Worm (Caenorhabditis elegans) whole organism, L1 larva: ENCODE measurements around the gene Y55D9A.2.

Source experiments
- C16A3.4 ChIP-seq: fragments of 150-350 bp; optimal IDR thresholded peaks from 2 replicates; lab custom pipeline; 2014; ENCODE audit warnings: missing biosample characterization, missing genetic modification characterization
- Y116A8C.19 ChIP-seq: sonication (generic microtip); optimal IDR thresholded peaks from 2 replicates; lab custom pipeline; 2016; ENCODE audit warnings: missing compliant biosample characterization, missing genetic modification characterization, borderline replicate concordance
- blmp-1 ChIP-seq: fragments of 150-350 bp; optimal IDR thresholded peaks from 2 replicates; lab custom pipeline; 2014; ENCODE audit warnings: missing biosample characterization, missing genetic modification characterization
- ceh-63 ChIP-seq: fragments of 200-800 bp; sonication (Bioruptor generic); optimal IDR thresholded peaks from 2 replicates; lab custom pipeline; 2018; ENCODE audit warnings: mild to moderate bottlenecking, missing genetic modification characterization, missing compliant biosample characterization
- ceh-8 ChIP-seq: fragments of 200-800 bp; sonication (Bioruptor generic); optimal IDR thresholded peaks from 2 replicates; lab custom pipeline; 2018; ENCODE audit warnings: mild to moderate bottlenecking, missing genetic modification characterization, moderate library complexity, missing compliant biosample characterization
- dpl-1 ChIP-seq, 3 experiments: fragments of 150-350 bp in 2 of 3; sonication (generic microtip) in 1 of 3; optimal IDR thresholded peaks; 2 replicates each; lab custom pipeline; 2014 to 2017; ENCODE audit warnings: missing biosample characterization in 3 of 3, missing genetic modification characterization in 3 of 3, missing genetic modification reagents in 3 of 3
- efl-1 ChIP-seq, 4 experiments: fragments of 150-350 bp; optimal IDR thresholded peaks in 3 of 4; peaks in 1 of 4; 1 replicate in 1 of 4; 2 replicates in 3 of 4; lab custom pipeline; 2014; ENCODE audit warnings: missing biosample characterization in 2 of 4, missing genetic modification characterization in 2 of 4, missing genetic modification reagents in 2 of 4
- efl-3 ChIP-seq: fragments of 200-800 bp; sonication (Bioruptor generic); optimal IDR thresholded peaks from 2 replicates; lab custom pipeline; 2018; ENCODE audit warnings: mild to moderate bottlenecking, missing genetic modification characterization, missing compliant biosample characterization
- egl-13 ChIP-seq: sonication (generic microtip); optimal IDR thresholded peaks from 2 replicates; lab custom pipeline; 2016; ENCODE audit warnings: missing genotype, missing genetic modification reagents, missing genetic modification characterization, missing compliant biosample characterization
- egl-27 ChIP-seq, 2 experiments: fragments of 150-350 bp in 1 of 2; sonication (generic microtip); optimal IDR thresholded peaks; 3 replicates each; lab custom pipeline; 2017 to 2018; ENCODE audit warnings: missing biosample characterization in 2 of 2, missing genetic modification characterization in 2 of 2, missing genetic modification reagents in 2 of 2
- elt-3 ChIP-seq, 6 experiments: fragments of 150-350 bp in 1 of 6; sonication (generic microtip); optimal IDR thresholded peaks; 2 replicates each; lab custom pipeline; 2017 to 2018; ENCODE audit warnings: missing biosample characterization in 6 of 6, missing genetic modification characterization in 6 of 6, inconsistent platforms in 1 of 6
- ets-5 ChIP-seq: fragments of 200-800 bp; sonication (Bioruptor generic); IDR thresholded peaks from 2 replicates; pipeline ENCODE4 v1.3.6; 2022; ENCODE audit warnings: missing genetic modification characterization, missing compliant biosample characterization
- fkh-10 ChIP-seq: sonication (generic microtip); optimal IDR thresholded peaks from 2 replicates; lab custom pipeline; 2017; ENCODE audit warnings: missing biosample characterization, missing genetic modification reagents, missing genetic modification characterization
- fkh-4 ChIP-seq: sonication (generic microtip); optimal IDR thresholded peaks from 2 replicates; lab custom pipeline; 2016; ENCODE audit warnings: missing compliant biosample characterization, missing genetic modification characterization, borderline replicate concordance
- fkh-8 ChIP-seq: sonication (generic microtip); optimal IDR thresholded peaks from 2 replicates; lab custom pipeline; 2016; ENCODE audit warnings: mild to moderate bottlenecking, missing genetic modification characterization, missing compliant biosample characterization
- grh-1 ChIP-seq: fragments of 200-800 bp; sonication (Bioruptor generic); IDR thresholded peaks from 2 replicates; pipeline ENCODE4 v1.3.6; 2022; ENCODE audit warnings: missing genetic modification reagents, missing genetic modification characterization, missing compliant biosample characterization
- hlh-17 ChIP-seq: fragments of 200-800 bp; sonication (Bioruptor generic); optimal IDR thresholded peaks from 2 replicates; lab custom pipeline; 2018; ENCODE audit warnings: missing genetic modification characterization, mild to moderate bottlenecking, missing compliant biosample characterization, moderate library complexity, borderline replicate concordance
- hlh-4 ChIP-seq: sonication (generic microtip); optimal IDR thresholded peaks from 2 replicates; lab custom pipeline; 2016; ENCODE audit warnings: mild to moderate bottlenecking, missing genetic modification characterization, missing compliant biosample characterization
- hpl-2 ChIP-seq: fragments of 150-350 bp; optimal IDR thresholded peaks from 2 replicates; lab custom pipeline; 2014; ENCODE audit warnings: missing biosample characterization, missing genetic modification reagents, missing genetic modification characterization
- lin-15B ChIP-seq: fragments of 150-350 bp; sonication (generic microtip); optimal IDR thresholded peaks from 3 replicates; lab custom pipeline; 2014; ENCODE audit warnings: missing biosample characterization, missing genetic modification characterization
- lir-3 ChIP-seq: sonication (generic microtip); optimal IDR thresholded peaks from 2 replicates; lab custom pipeline; 2016; ENCODE audit warnings: mild to moderate bottlenecking, missing genetic modification characterization, moderate library complexity, missing compliant biosample characterization; ENCODE audit not compliant: poor library complexity
- mab-9 ChIP-seq: fragments of 200-800 bp; sonication (Bioruptor generic); IDR thresholded peaks from 2 replicates; pipeline ENCODE4 v1.3.6; 2022; ENCODE audit warnings: missing genetic modification reagents, missing genetic modification characterization, missing compliant biosample characterization
- mdl-1 ChIP-seq, 2 experiments: fragments of 150-350 bp; optimal IDR thresholded peaks; 2 replicates each; lab custom pipeline; 2014 to 2017; ENCODE audit warnings: missing biosample characterization in 2 of 2, missing genetic modification characterization in 2 of 2, inconsistent platforms in 1 of 2
- mef-2 ChIP-seq: fragments of 150-350 bp; optimal IDR thresholded peaks from 2 replicates; lab custom pipeline; 2014; ENCODE audit warnings: missing biosample characterization, missing genetic modification characterization
- mep-1 ChIP-seq: fragments of 150-350 bp; optimal IDR thresholded peaks from 2 replicates; lab custom pipeline; 2014; ENCODE audit warnings: missing biosample characterization, missing genetic modification characterization
- nhr-11 ChIP-seq: fragments of 150-350 bp; optimal IDR thresholded peaks from 2 replicates; lab custom pipeline; 2014; ENCODE audit warnings: missing biosample characterization, missing genetic modification characterization
- nhr-12 ChIP-seq: sonication (generic microtip); optimal IDR thresholded peaks from 2 replicates; lab custom pipeline; 2017; ENCODE audit warnings: missing biosample characterization, missing genetic modification characterization
- nhr-20 ChIP-seq: sonication (generic microtip); optimal IDR thresholded peaks from 2 replicates; lab custom pipeline; 2016; ENCODE audit warnings: mild to moderate bottlenecking, missing genetic modification characterization, missing compliant biosample characterization
- nhr-237 ChIP-seq: fragments of 150-350 bp; optimal IDR thresholded peaks from 2 replicates; lab custom pipeline; 2014; ENCODE audit warnings: missing biosample characterization, missing genetic modification characterization
- nhr-47 ChIP-seq: sonication (generic microtip); optimal IDR thresholded peaks from 2 replicates; lab custom pipeline; 2016; ENCODE audit warnings: mild to moderate bottlenecking, missing genetic modification characterization, moderate library complexity, missing compliant biosample characterization
- nhr-76 ChIP-seq: sonication (generic microtip); optimal IDR thresholded peaks from 2 replicates; lab custom pipeline; 2017; ENCODE audit warnings: missing biosample characterization, missing genetic modification characterization
- pax-3 ChIP-seq: fragments of 200-800 bp; sonication (Bioruptor generic); optimal IDR thresholded peaks from 2 replicates; lab custom pipeline; 2018; ENCODE audit warnings: mild to moderate bottlenecking, missing genetic modification characterization, moderate library complexity, missing compliant biosample characterization
- rnt-1 ChIP-seq: sonication (generic microtip); optimal IDR thresholded peaks from 2 replicates; lab custom pipeline; 2016; ENCODE audit warnings: mild to moderate bottlenecking, missing genetic modification characterization, moderate library complexity, missing compliant biosample characterization
- skn-1 ChIP-seq: fragments of 150-350 bp; optimal IDR thresholded peaks from 2 replicates; lab custom pipeline; 2014; ENCODE audit warnings: missing biosample characterization, missing genetic modification characterization
- snpc-4 ChIP-seq: fragments of 150-350 bp; optimal IDR thresholded peaks from 2 replicates; lab custom pipeline; 2014; ENCODE audit warnings: missing biosample characterization, missing genetic modification characterization
- sox-4 ChIP-seq: sonication (generic microtip); optimal IDR thresholded peaks from 2 replicates; lab custom pipeline; 2016; ENCODE audit warnings: missing genetic modification characterization, missing compliant biosample characterization
- swsn-7 ChIP-seq: sonication (generic microtip); optimal IDR thresholded peaks from 2 replicates; lab custom pipeline; 2016; ENCODE audit warnings: missing genetic modification characterization, missing compliant biosample characterization
- tbx-2 ChIP-seq: sonication (generic microtip); optimal IDR thresholded peaks from 2 replicates; lab custom pipeline; 2016; ENCODE audit warnings: missing genetic modification characterization, missing compliant biosample characterization
- unc-130 ChIP-seq: fragments of 150-350 bp; optimal IDR thresholded peaks from 2 replicates; lab custom pipeline; 2017; ENCODE audit warnings: missing biosample characterization, missing genetic modification characterization, inconsistent platforms
- unc-30 ChIP-seq: sonication (generic microtip); optimal IDR thresholded peaks from 2 replicates; lab custom pipeline; 2017; ENCODE audit warnings: missing biosample characterization, missing genetic modification characterization
- unc-62 ChIP-seq: fragments of 150-350 bp; optimal IDR thresholded peaks from 2 replicates; lab custom pipeline; 2014; ENCODE audit warnings: missing biosample characterization, missing genetic modification reagents, missing genetic modification characterization
- unc-86 ChIP-seq: sonication (generic microtip); optimal IDR thresholded peaks from 2 replicates; lab custom pipeline; 2016; ENCODE audit warnings: missing genetic modification characterization, missing compliant biosample characterization
- vab-15 ChIP-seq: sonication (generic microtip); optimal IDR thresholded peaks from 2 replicates; lab custom pipeline; 2017; ENCODE audit warnings: missing genotype, mild to moderate bottlenecking, missing genetic modification characterization, missing compliant biosample characterization
- xbp-1 ChIP-seq: sonication (generic microtip); optimal IDR thresholded peaks from 2 replicates; lab custom pipeline; 2016; ENCODE audit warnings: missing genetic modification characterization, missing compliant biosample characterization
- zag-1 ChIP-seq: fragments of 150-350 bp; optimal IDR thresholded peaks from 2 replicates; lab custom pipeline; 2014; ENCODE audit warnings: missing biosample characterization, missing genetic modification characterization
- ztf-4 ChIP-seq: fragments of 150-350 bp; optimal IDR thresholded peaks from 2 replicates; lab custom pipeline; 2014; ENCODE audit warnings: missing biosample characterization, missing genetic modification characterization

Y55D9A.2 gene

ce11 chrIV:12594574-12594973, 10.7 kb downstream of the Y55D9A.2 start (continued):
- TF ChIP-seq fkh-4 (no peak), efl-3 (GFP tag; lab: Kevin White, UChicago) (no peak), hlh-17 (GFP tag; lab: Kevin White, UChicago) (no peak), nhr-47 (tag; lab: Kevin White, UChicago) (peak; percentile 87), hpl-2 (no peak), pax-3 (peak; percentile 33), mdl-1 (tag; optimal IDR thresholded peaks at IDR 0.05; lab: Kevin White, UChicago) (peak in 1 of 2 experiments; percentile 83), ceh-8 (peak; percentile 77), unc-30 (tag; lab: Kevin White, UChicago) (no peak), fkh-8 (tag; lab: Kevin White, UChicago) (peak; percentile 80), ceh-63 (GFP tag; lab: Kevin White, UChicago) (peak; percentile 1), xbp-1 (tag; lab: Kevin White, UChicago) (peak; percentile 70), unc-130 (tag; lab: Kevin White, UChicago) (no peak), Y116A8C.19 (tag; lab: Kevin White, UChicago) (no peak), mep-1 (tag; lab: Kevin White, UChicago) (peak; percentile 50), nhr-237 (no peak), tbx-2 (tag; lab: Kevin White, UChicago) (peak; percentile 83), unc-86 (tag; lab: Kevin White, UChicago) (peak; percentile 76), zag-1 (tag; lab: Kevin White, UChicago) (no peak), nhr-11 (no peak), lir-3 (tag; lab: Kevin White, UChicago) (peak; percentile 61), rnt-1 (peak; percentile 93), unc-62 (GFP tag; lab: Kevin White, UChicago) (no peak), ets-5 (GFP tag; lab: Robert Waterston, UW) (no peak), dpl-1 (GFP tag; optimal IDR thresholded peaks at IDR 0.05; lab: Kevin White, UChicago) (peak; percentile 27 to 67 (median 53)), egl-27 (tag; optimal IDR thresholded peaks at IDR 0.05; lab: Kevin White, UChicago) (no peak), skn-1 (tag; lab: Kevin White, UChicago) (peak; percentile 72), sox-4 (tag; lab: Kevin White, UChicago) (peak; percentile 56), lin-15B (no peak), nhr-20 (tag; lab: Kevin White, UChicago) (peak; percentile 86), snpc-4 (peak; percentile 42), mef-2 (tag; lab: Kevin White, UChicago) (peak; percentile 52), nhr-76 (no peak), swsn-7 (tag; lab: Kevin White, UChicago) (peak; percentile 83), fkh-10 (peak; percentile 33), grh-1 (GFP tag; lab: Robert Waterston, UW) (no peak), hlh-4 (tag; lab: Kevin White, UChicago) (no peak), vab-15 (tag; lab: Kevin White, UChicago) (peak; percentile 59), elt-3 (tag; optimal IDR thresholded peaks at IDR 0.05; lab: Kevin White, UChicago) (peak in 2 of 6 experiments; percentile 1 to 21), egl-13 (tag; lab: Kevin White, UChicago) (peak; percentile 73), nhr-12 (no peak), mab-9 (GFP tag; lab: Robert Waterston, UW) (0 out of 2 replicates have a peak, but pooled peaks have one; percentile 17), ztf-4 (tag; lab: Kevin White, UChicago) (no peak)

DNA sequence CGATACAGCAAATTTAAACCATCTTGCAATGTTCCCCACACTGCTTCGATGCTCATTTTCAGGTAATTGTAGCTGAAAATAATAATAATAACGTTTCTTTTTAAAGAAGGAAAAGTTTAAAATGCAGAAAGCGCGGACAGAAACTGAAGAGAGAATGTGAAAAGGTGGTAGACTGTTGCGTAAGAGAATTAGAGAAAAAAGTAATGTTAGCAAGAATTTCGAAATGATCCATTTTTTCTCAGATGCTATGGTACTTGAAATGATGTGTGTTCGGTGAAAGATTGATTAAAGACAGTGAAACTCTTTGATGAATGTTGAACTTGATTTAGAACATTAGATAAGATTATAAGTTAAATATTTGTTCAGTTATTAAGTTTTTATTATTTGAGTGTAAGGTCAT, 14.9 kb downstream of the Y55D9A.2 start, which contains the start of gene cul-6:
TSS of gene cul-6 (minus strand) at position 79 of the 400 bp plus-strand sequence.
- TF ChIP-seq efl-1 (optimal IDR thresholded peaks at IDR 0.05; lab: Kevin White, UChicago) (no peak), efl-1 (GFP tag; optimal IDR thresholded peaks at IDR 0.05 in 1 of 2; lab: Kevin White, UChicago) (peak in 1 of 2 experiments; percentile 74), swsn-7 (tag; lab: Kevin White, UChicago) (no peak), C16A3.4 (tag; lab: Kevin White, UChicago) (no peak), blmp-1 (no peak), xbp-1 (tag; lab: Kevin White, UChicago) (no peak), unc-30 (tag; lab: Kevin White, UChicago) (no peak)
- TF ChIP-seq, all 84 proteins: peak for 1
